Fruit fly (Drosophila melanogaster) whole organism, prepupa: ENCODE data around the gene Zn72D.

Experiments used
- Blimp-1 ChIP-seq: fragments of 200-800 bp; sonication (Bioruptor generic); optimal IDR thresholded peaks from 3 replicates; lab custom pipeline; 2017; ENCODE audit warnings: missing biosample characterization, missing genetic modification characterization, mild to moderate bottlenecking, moderate library complexity, missing genetic modification reagents
- CG10669 ChIP-seq: fragments of 200-800 bp; sonication (Bioruptor generic); optimal IDR thresholded peaks from 3 replicates; lab custom pipeline; 2018; ENCODE audit warnings: missing biosample characterization, mild to moderate bottlenecking, missing genetic modification characterization, moderate library complexity
- CG11294 ChIP-seq: fragments of 200-800 bp; sonication (Bioruptor generic); IDR thresholded peaks from 2 replicates; pipeline ENCODE4 v1.3.6; 2022; ENCODE audit warnings: missing biosample characterization, missing genetic modification characterization
- CG11762 ChIP-seq: fragments of 200-800 bp; sonication (Bioruptor generic); optimal IDR thresholded peaks from 3 replicates; lab custom pipeline; 2016; ENCODE audit warnings: missing biosample characterization, missing genetic modification characterization; ENCODE audit not compliant: insufficient read depth
- CG11902 ChIP-seq: fragments of 200-800 bp; sonication (Bioruptor generic); optimal IDR thresholded peaks from 3 replicates; lab custom pipeline; 2016; ENCODE audit warnings: missing biosample characterization, missing genetic modification characterization
- CG1621 ChIP-seq: fragments of 200-800 bp; sonication (Bioruptor generic); optimal IDR thresholded peaks from 3 replicates; lab custom pipeline; 2018; ENCODE audit warnings: missing biosample characterization, mild to moderate bottlenecking, missing genetic modification characterization
- CG16779 ChIP-seq: fragments of 200-800 bp; sonication (Bioruptor generic); optimal IDR thresholded peaks from 3 replicates; lab custom pipeline; 2017; ENCODE audit warnings: missing biosample characterization, mild to moderate bottlenecking, missing genetic modification characterization
- CG3032 ChIP-seq: fragments of 200-800 bp; optimal IDR thresholded peaks from 2 replicates; lab custom pipeline; 2019; ENCODE audit warnings: missing biosample characterization, mild to moderate bottlenecking, missing genetic modification characterization, moderate library complexity
- CG31627 ChIP-seq: fragments of 200-800 bp; sonication (Bioruptor generic); optimal IDR thresholded peaks from 3 replicates; lab custom pipeline; 2016; ENCODE audit warnings: missing biosample characterization, missing genetic modification characterization
- CG32006 ChIP-seq: fragments of 200-800 bp; sonication (Bioruptor generic); optimal IDR thresholded peaks from 3 replicates; lab custom pipeline; 2017; ENCODE audit warnings: missing biosample characterization, mild to moderate bottlenecking, missing genetic modification characterization
- CG34406 ChIP-seq: fragments of 200-800 bp; sonication (Bioruptor generic); optimal IDR thresholded peaks from 3 replicates; lab custom pipeline; 2016; ENCODE audit warnings: missing biosample characterization, missing genetic modification characterization
- CG3919 ChIP-seq: fragments of 200-800 bp; sonication (Bioruptor generic); optimal IDR thresholded peaks from 3 replicates; lab custom pipeline; 2016; ENCODE audit warnings: missing biosample characterization, missing genetic modification characterization
- CG4318 ChIP-seq: fragments of 200-800 bp; sonication (Bioruptor generic); optimal IDR thresholded peaks from 3 replicates; lab custom pipeline; 2017; ENCODE audit warnings: missing biosample characterization, mild to moderate bottlenecking, missing genetic modification characterization
- CG6163 ChIP-seq: fragments of 200-800 bp; sonication (Bioruptor generic); IDR thresholded peaks from 3 replicates; pipeline ENCODE4 v1.3.6; 2022; ENCODE audit warnings: missing biosample characterization, missing genetic modification characterization
- CG6276 ChIP-seq: fragments of 200-800 bp; sonication (Bioruptor generic); optimal IDR thresholded peaks from 2 replicates; lab custom pipeline; 2017; ENCODE audit warnings: missing biosample characterization, mild to moderate bottlenecking, missing genetic modification characterization
- CG6792 ChIP-seq: fragments of 200-800 bp; sonication (Bioruptor generic); optimal IDR thresholded peaks from 3 replicates; lab custom pipeline; 2016; ENCODE audit warnings: missing biosample characterization, missing genetic modification characterization
- CG6808 ChIP-seq: fragments of 200-800 bp; sonication (Bioruptor generic); optimal IDR thresholded peaks from 3 replicates; lab custom pipeline; 2017; ENCODE audit warnings: missing biosample characterization, missing genetic modification characterization, mild to moderate bottlenecking, moderate library complexity, missing genetic modification reagents
- CG7368 ChIP-seq: fragments of 200-800 bp; sonication (Bioruptor generic); optimal IDR thresholded peaks from 3 replicates; lab custom pipeline; 2016; ENCODE audit warnings: missing biosample characterization, missing genetic modification characterization
- CG8119 ChIP-seq: fragments of 200-800 bp; sonication (Bioruptor generic); IDR thresholded peaks from 3 replicates; pipeline ENCODE4 v1.3.6; 2022; ENCODE audit warnings: missing biosample characterization, missing genetic modification characterization
- CG8319 ChIP-seq: fragments of 200-800 bp; sonication (Bioruptor generic); optimal IDR thresholded peaks from 3 replicates; lab custom pipeline; 2016; ENCODE audit warnings: missing biosample characterization, missing genetic modification characterization
- CG8632 ChIP-seq: fragments of 200-800 bp; sonication (Bioruptor generic); optimal IDR thresholded peaks from 3 replicates; lab custom pipeline; 2016; ENCODE audit warnings: missing biosample characterization, missing genetic modification characterization
- CG9139 ChIP-seq: fragments of 200-800 bp; sonication (Bioruptor generic); optimal IDR thresholded peaks from 3 replicates; lab custom pipeline; 2017; ENCODE audit warnings: missing biosample characterization, mild to moderate bottlenecking, missing genetic modification characterization
- Eip75B ChIP-seq: fragments of 200-800 bp; sonication (Bioruptor generic); optimal IDR thresholded peaks from 3 replicates; lab custom pipeline; 2016; ENCODE audit warnings: missing biosample characterization, missing genetic modification characterization
- Eip78C ChIP-seq: fragments of 200-800 bp; sonication (Bioruptor generic); peaks from one replicate; lab custom pipeline; 2016; ENCODE audit warnings: missing biosample characterization, missing genetic modification characterization
- Eip93F ChIP-seq: fragments of 200-800 bp; sonication (Bioruptor generic); optimal IDR thresholded peaks from 2 replicates; lab custom pipeline; 2016; ENCODE audit warnings: missing biosample characterization, mild to moderate bottlenecking, missing genetic modification characterization
- Ets96B ChIP-seq: fragments of 200-800 bp; optimal IDR thresholded peaks from 2 replicates; lab custom pipeline; 2019; ENCODE audit warnings: missing biosample characterization, mild to moderate bottlenecking, missing genetic modification characterization, moderate library complexity
- Gug ChIP-seq: fragments of 200-800 bp; sonication (Bioruptor generic); IDR thresholded peaks from 2 replicates; pipeline ENCODE4 v1.3.6; 2022; ENCODE audit warnings: missing biosample characterization, missing genetic modification characterization
- Hr38 ChIP-seq: sonication (Bioruptor generic); optimal IDR thresholded peaks from 2 replicates; lab custom pipeline; 2016; ENCODE audit warnings: missing biosample characterization, missing genetic modification characterization
- Hr39 ChIP-seq: fragments of 200-800 bp; sonication (Bioruptor generic); optimal IDR thresholded peaks from 2 replicates; lab custom pipeline; 2016; ENCODE audit warnings: missing biosample characterization, missing genetic modification characterization
- Lpt ChIP-seq: fragments of 200-800 bp; sonication (Bioruptor generic); optimal IDR thresholded peaks from 3 replicates; lab custom pipeline; 2016; ENCODE audit warnings: missing biosample characterization, missing genetic modification characterization
- Met ChIP-seq: fragments of 200-800 bp; sonication (Bioruptor generic); optimal IDR thresholded peaks from 3 replicates; lab custom pipeline; 2016; ENCODE audit warnings: missing biosample characterization, missing genetic modification characterization
- OdsH ChIP-seq: fragments of 200-800 bp; sonication (Bioruptor generic); optimal IDR thresholded peaks from 3 replicates; lab custom pipeline; 2016; ENCODE audit warnings: missing biosample characterization, missing genetic modification characterization
- Sox102F ChIP-seq: fragments of 200-800 bp; sonication (Bioruptor generic); optimal IDR thresholded peaks from 2 replicates; lab custom pipeline; 2016; ENCODE audit warnings: missing biosample characterization, mild to moderate bottlenecking, missing genetic modification characterization
- Sox14 ChIP-seq: fragments of 200-800 bp; sonication (Bioruptor generic); optimal IDR thresholded peaks from 3 replicates; lab custom pipeline; 2016; ENCODE audit warnings: missing biosample characterization, missing genetic modification characterization
- Sox15 ChIP-seq: fragments of 200-800 bp; sonication (Bioruptor generic); optimal IDR thresholded peaks from 3 replicates; lab custom pipeline; 2016; ENCODE audit warnings: missing biosample characterization, missing genetic modification characterization
- achi ChIP-seq: fragments of 200-800 bp; sonication (Bioruptor generic); optimal IDR thresholded peaks from 3 replicates; lab custom pipeline; 2016; ENCODE audit warnings: missing biosample characterization, missing genetic modification characterization
- cyc ChIP-seq: fragments of 200-800 bp; sonication (Bioruptor generic); optimal IDR thresholded peaks from 3 replicates; lab custom pipeline; 2016; ENCODE audit warnings: missing biosample characterization, missing genetic modification characterization
- dac ChIP-seq: fragments of 200-800 bp; sonication (Bioruptor generic); optimal IDR thresholded peaks from 2 replicates; lab custom pipeline; 2017; ENCODE audit warnings: missing biosample characterization, mild to moderate bottlenecking, missing genetic modification characterization
- eg ChIP-seq: fragments of 200-800 bp; sonication (Bioruptor generic); IDR thresholded peaks from 3 replicates; pipeline ENCODE4 v1.3.6; 2022; ENCODE audit warnings: missing biosample characterization, missing genetic modification characterization
- esn ChIP-seq: fragments of 200-800 bp; sonication (Bioruptor generic); optimal IDR thresholded peaks from 2 replicates; lab custom pipeline; 2016; ENCODE audit warnings: missing biosample characterization, mild to moderate bottlenecking, missing genetic modification characterization, moderate library complexity
- fd59A ChIP-seq: fragments of 200-800 bp; sonication (Bioruptor generic); optimal IDR thresholded peaks from 2 replicates; lab custom pipeline; 2017; ENCODE audit warnings: missing biosample characterization, mild to moderate bottlenecking, missing genetic modification characterization, missing genetic modification reagents
- fd85E ChIP-seq: fragments of 200-800 bp; sonication (Bioruptor generic); optimal IDR thresholded peaks from 3 replicates; lab custom pipeline; 2016; ENCODE audit warnings: missing biosample characterization, missing genetic modification characterization
- fkh ChIP-seq: fragments of 200-800 bp; sonication (Bioruptor generic); optimal IDR thresholded peaks from 3 replicates; lab custom pipeline; 2017; ENCODE audit warnings: missing biosample characterization, mild to moderate bottlenecking, missing genetic modification characterization, moderate library complexity
- lz ChIP-seq: fragments of 200-800 bp; sonication (Bioruptor generic); optimal IDR thresholded peaks from 3 replicates; lab custom pipeline; 2016; ENCODE audit warnings: missing biosample characterization, missing genetic modification characterization
- net ChIP-seq: fragments of 200-800 bp; sonication (Bioruptor generic); optimal IDR thresholded peaks from 3 replicates; lab custom pipeline; 2016; ENCODE audit warnings: missing biosample characterization, missing genetic modification characterization
- pdm3 ChIP-seq: fragments of 200-800 bp; sonication (Bioruptor generic); optimal IDR thresholded peaks from 3 replicates; lab custom pipeline; 2016; ENCODE audit warnings: missing biosample characterization, missing genetic modification characterization
- salr ChIP-seq, 2 experiments: fragments of 200-800 bp; sonication (Bioruptor generic); optimal IDR thresholded peaks; 3 replicates each; lab custom pipeline; 2016 to 2018; ENCODE audit warnings: missing biosample characterization in 2 of 2, missing genetic modification characterization in 2 of 2, mild to moderate bottlenecking in 1 of 2
- spab ChIP-seq: fragments of 200-800 bp; sonication (Bioruptor generic); optimal IDR thresholded peaks from 2 replicates; lab custom pipeline; 2017; ENCODE audit warnings: missing biosample characterization, mild to moderate bottlenecking, missing genetic modification characterization, missing genetic modification reagents
- ss ChIP-seq, 2 experiments: fragments of 200-800 bp; sonication (Bioruptor generic); optimal IDR thresholded peaks; 2 replicates in 1 of 2; 3 replicates in 1 of 2; lab custom pipeline; 2017 to 2018; ENCODE audit warnings: mild to moderate bottlenecking in 2 of 2, missing biosample characterization in 2 of 2, missing genetic modification characterization in 2 of 2, moderate library complexity in 1 of 2
- svp ChIP-seq: fragments of 200-800 bp; sonication (Bioruptor generic); peaks from one replicate; lab custom pipeline; 2016; ENCODE audit warnings: missing biosample characterization, missing genetic modification characterization
- topi ChIP-seq: fragments of 200-800 bp; sonication (Bioruptor generic); optimal IDR thresholded peaks from 3 replicates; lab custom pipeline; 2016; ENCODE audit warnings: missing biosample characterization, missing genetic modification characterization
- vri ChIP-seq: fragments of 200-800 bp; sonication (Bioruptor generic); optimal IDR thresholded peaks from 3 replicates; lab custom pipeline; 2016; ENCODE audit warnings: missing biosample characterization, mild to moderate bottlenecking, missing genetic modification characterization

The Zn72D gene

dm6 chr3L:16128481-16128972 lies 16.1 kb upstream of the Zn72D start, which contains the start of gene Pgm1:
Gene Pgm1, minus strand, starts transcription at chr3L:16128531.
- TF ChIP-seq CG8632 (GFP tag; lab: Kevin White, UChicago) (peak; percentile 89), Gug (GFP tag; lab: Robert Waterston, UW) (no peak; the same call in none of the 2 replicates), topi (GFP tag; lab: Kevin White, UChicago) (peak; percentile 95), CG1621 (tag; lab: Kevin White, UChicago) (no peak), CG32006 (GFP tag; lab: Kevin White, UChicago) (no peak), CG4318 (GFP tag; lab: Kevin White, UChicago) (no peak), salr (GFP tag; optimal IDR thresholded peaks at IDR 0.05; lab: Kevin White, UChicago) (no peak), ss (GFP tag; optimal IDR thresholded peaks at IDR 0.05; lab: Kevin White, UChicago) (no peak), eg (peak; percentile 85), CG8119 (no peak; the same call in 1 of the 3 replicates), Eip75B (GFP tag; lab: Kevin White, UChicago) (peak; percentile 93), CG31627 (peak; percentile 96), CG10669 (GFP tag; lab: Kevin White, UChicago) (peak; percentile 87), CG16779 (tag; lab: Kevin White, UChicago) (no peak), CG8319 (GFP tag; lab: Kevin White, UChicago) (peak; percentile 86), CG34406 (GFP tag; lab: Kevin White, UChicago) (peak; percentile 87), fd85E (GFP tag; lab: Kevin White, UChicago) (no peak), achi (peak; percentile 89), Hr39 (GFP tag; lab: Kevin White, UChicago) (peak; percentile 94), OdsH (GFP tag; lab: Kevin White, UChicago) (peak; percentile 93), Sox102F (GFP tag; lab: Kevin White, UChicago) (peak; percentile 97), dac (GFP tag; lab: Kevin White, UChicago) (no peak), Sox14 (peak; percentile 96), pdm3 (GFP tag; lab: Kevin White, UChicago) (peak; percentile 95), Eip93F (no peak), CG3919 (GFP tag; lab: Kevin White, UChicago) (peak; percentile 95), CG3032 (peak; percentile 79), lz (GFP tag; lab: Kevin White, UChicago) (peak; percentile 95), net (GFP tag; lab: Kevin White, UChicago) (no peak), CG11294 (peak; percentile 66; the same call in 1 of the 2 replicates), CG6163 (no peak; the same call in 1 of the 3 replicates), Met (GFP tag; lab: Kevin White, UChicago) (peak; percentile 94), CG6276 (no peak), CG9139 (no peak), Eip78C (GFP tag; lab: Kevin White, UChicago) (peak; percentile 97), fd59A (GFP tag; lab: Kevin White, UChicago) (peak; percentile 78), CG7368 (peak; percentile 96), cyc (GFP tag; lab: Kevin White, UChicago) (peak; percentile 94), Blimp-1 (GFP tag; lab: Kevin White, UChicago) (peak; percentile 71), CG6792 (peak; percentile 92), Hr38 (GFP tag; lab: Kevin White, UChicago) (peak; percentile 44), Lpt (peak; percentile 86), fkh (peak; percentile 80), Ets96B (peak; percentile 83), CG11762 (GFP tag; lab: Kevin White, UChicago) (peak; percentile 89), CG11902 (GFP tag; lab: Kevin White, UChicago) (peak; percentile 85), svp (peak; percentile 99), vri (peak; percentile 93), CG6808 (peak; percentile 83), Sox15 (peak; percentile 89), esn (GFP tag; lab: Kevin White, UChicago) (peak; percentile 96), spab (no peak)
